Worm (Caenorhabditis elegans) whole organism, L2 larva: ENCODE results near the gene clec-124.
"Not testable (repeated sequence)": the region's sequence is repeated elsewhere in the genome, so short reads cannot be mapped to it uniquely, and the experiment has no call there.

Source experiments
- F13H6.1 ChIP-seq: sonication (generic microtip); optimal IDR thresholded peaks from 2 replicates; lab custom pipeline; 2016; ENCODE audit warnings: missing genetic modification characterization, missing compliant biosample characterization
- blmp-1 ChIP-seq: sonication (generic microtip); optimal IDR thresholded peaks from 2 replicates; lab custom pipeline; 2017; ENCODE audit warnings: missing genetic modification characterization, mild to moderate bottlenecking, missing compliant biosample characterization, antibody characterized with exemption, moderate library complexity; ENCODE audit not compliant: insufficient read depth
- gmeb-1 ChIP-seq: fragments of 150-350 bp; optimal IDR thresholded peaks from 2 replicates; lab custom pipeline; 2014; ENCODE audit warnings: missing biosample characterization, missing genetic modification characterization
- lsy-2 ChIP-seq, 2 experiments: fragments of 150-350 bp in 1 of 2; sonication (generic microtip) in 1 of 2; optimal IDR thresholded peaks; 2 replicates each; lab custom pipeline; 2014 to 2017; ENCODE audit warnings: missing biosample characterization in 2 of 2, missing genetic modification characterization in 2 of 2
- nhr-11 ChIP-seq: fragments of 150-350 bp; optimal IDR thresholded peaks from 2 replicates; lab custom pipeline; 2014; ENCODE audit warnings: missing biosample characterization, missing genetic modification characterization
- nhr-12 ChIP-seq: fragments of 150-350 bp; optimal IDR thresholded peaks from 2 replicates; lab custom pipeline; 2014; ENCODE audit warnings: missing biosample characterization, missing genetic modification characterization
- nhr-23 ChIP-seq: fragments of 150-350 bp; optimal IDR thresholded peaks from 2 replicates; lab custom pipeline; 2014; ENCODE audit warnings: missing biosample characterization, missing genetic modification reagents, missing genetic modification characterization
- nhr-237 ChIP-seq: fragments of 150-350 bp; optimal IDR thresholded peaks from 2 replicates; lab custom pipeline; 2014; ENCODE audit warnings: missing biosample characterization, missing genetic modification characterization
- nhr-25 ChIP-seq: fragments of 150-350 bp; sonication (generic microtip); optimal IDR thresholded peaks from 3 replicates; lab custom pipeline; 2014; ENCODE audit warnings: missing biosample characterization, missing genetic modification characterization
- sma-9 ChIP-seq, 2 experiments: fragments of 150-350 bp in 1 of 2; sonication (generic microtip) in 1 of 2; optimal IDR thresholded peaks; 2 replicates each; lab custom pipeline; 2014 to 2016; ENCODE audit warnings: missing genetic modification characterization in 2 of 2, mild to moderate bottlenecking in 1 of 2, missing biosample characterization in 1 of 2, missing compliant biosample characterization in 1 of 2, missing genetic modification reagents in 1 of 2, moderate library complexity in 1 of 2
- unc-39 ChIP-seq: fragments of 150-350 bp; optimal IDR thresholded peaks from 2 replicates; lab custom pipeline; 2014; ENCODE audit warnings: missing biosample characterization, missing genetic modification characterization
- unc-62 ChIP-seq: fragments of 150-350 bp; optimal IDR thresholded peaks from 2 replicates; lab custom pipeline; 2014; ENCODE audit warnings: missing biosample characterization, missing genetic modification reagents, missing genetic modification characterization
- ztf-11 ChIP-seq: sonication (generic microtip); optimal IDR thresholded peaks from 2 replicates; lab custom pipeline; 2017; ENCODE audit warnings: missing biosample characterization, missing genetic modification characterization
- ztf-4 ChIP-seq: fragments of 150-350 bp; optimal IDR thresholded peaks from 2 replicates; lab custom pipeline; 2014; ENCODE audit warnings: missing biosample characterization, missing genetic modification characterization

- TF ChIP-seq unc-62 (GFP tag; lab: Kevin White, UChicago); lsy-2 (tag; optimal IDR thresholded peaks at IDR 0.05; lab: Kevin White, UChicago); nhr-237 (tag; lab: Kevin White, UChicago); ztf-4; gmeb-1; F13H6.1 (tag; lab: Kevin White, UChicago); nhr-11 (tag; lab: Kevin White, UChicago); unc-39 (tag; lab: Kevin White, UChicago); nhr-25 (tag; lab: Kevin White, UChicago); nhr-23 (tag; lab: Kevin White, UChicago); sma-9 (GFP tag; optimal IDR thresholded peaks at IDR 0.05; lab: Kevin White, UChicago); sma-9 (tag; optimal IDR thresholded peaks at IDR 0.05; lab: Kevin White, UChicago); ztf-11 (tag; lab: Kevin White, UChicago); nhr-12 (tag; lab: Kevin White, UChicago); blmp-1 (tag; lab: Kevin White, UChicago): not testable (repeated sequence)
These were observed 33.7 kb upstream of the clec-124 start, which contains the start of gene ZC239.3 for ce11 chrII:3215762-3216161.
